Fruit fly (Drosophila melanogaster) whole organism, embryonic: ENCODE results near the gene CG33331.

Experiments
- B-H1 ChIP-seq: fragments of 200-800 bp; sonication (Bioruptor generic); IDR thresholded peaks from 3 replicates; pipeline ENCODE4 v1.3.6; 2022; ENCODE audit warnings: missing biosample characterization, missing genetic modification characterization
- C15 ChIP-seq: fragments of 200-800 bp; sonication (Bioruptor generic); IDR thresholded peaks from 3 replicates; pipeline ENCODE4 v1.3.6; 2022; ENCODE audit warnings: missing biosample characterization, missing genetic modification characterization
- CG10147 ChIP-seq: fragments of 200-800 bp; sonication (Bioruptor generic); optimal IDR thresholded peaks from 2 replicates; lab custom pipeline; 2019; ENCODE audit warnings: missing biosample characterization, mild to moderate bottlenecking, missing genetic modification characterization, moderate library complexity
- CG10979 ChIP-seq: fragments of 200-800 bp; sonication (Bioruptor generic); optimal IDR thresholded peaks from 2 replicates; lab custom pipeline; 2018; ENCODE audit warnings: missing biosample characterization, mild to moderate bottlenecking, missing genetic modification characterization, moderate library complexity
- CG11504 ChIP-seq: fragments of 200-800 bp; sonication (Bioruptor generic); optimal IDR thresholded peaks from 3 replicates; lab custom pipeline; 2019; ENCODE audit warnings: missing biosample characterization, mild to moderate bottlenecking, missing genetic modification characterization, moderate library complexity
- CG12219 ChIP-seq: fragments of 200-800 bp; sonication (Bioruptor generic); optimal IDR thresholded peaks from 3 replicates; lab custom pipeline; 2018; ENCODE audit warnings: missing biosample characterization, mild to moderate bottlenecking, missing genetic modification characterization
- CG12236 ChIP-seq: fragments of 200-800 bp; sonication (Bioruptor generic); optimal IDR thresholded peaks from 2 replicates; lab custom pipeline; 2016; ENCODE audit warnings: missing biosample characterization, missing genetic modification characterization
- CG13296 ChIP-seq: fragments of 200-800 bp; sonication (Bioruptor generic); optimal IDR thresholded peaks from 3 replicates; lab custom pipeline; 2018; ENCODE audit warnings: missing biosample characterization, mild to moderate bottlenecking, missing genetic modification characterization
- CG13894 ChIP-seq: fragments of 200-800 bp; sonication (Bioruptor generic); optimal IDR thresholded peaks from 3 replicates; lab custom pipeline; 2018; ENCODE audit warnings: missing biosample characterization, mild to moderate bottlenecking, missing genetic modification characterization, moderate library complexity
- CG15073 ChIP-seq: fragments of 200-800 bp; sonication (Bioruptor generic); optimal IDR thresholded peaks from 2 replicates; lab custom pipeline; 2016; ENCODE audit warnings: missing biosample characterization, missing genetic modification characterization
- CG15696 ChIP-seq: fragments of 200-800 bp; sonication (Bioruptor generic); optimal IDR thresholded peaks from 2 replicates; lab custom pipeline; 2019; ENCODE audit warnings: missing biosample characterization, mild to moderate bottlenecking, missing genetic modification characterization, moderate library complexity
- CG16815 ChIP-seq: fragments of 200-800 bp; sonication (Bioruptor generic); optimal IDR thresholded peaks from 3 replicates; lab custom pipeline; 2017; ENCODE audit warnings: missing biosample characterization, mild to moderate bottlenecking, missing genetic modification characterization
- CG2120 ChIP-seq: fragments of 200-800 bp; sonication (Bioruptor generic); optimal IDR thresholded peaks from 3 replicates; lab custom pipeline; 2016; ENCODE audit warnings: missing biosample characterization, missing genetic modification characterization
- CG2889 ChIP-seq: fragments of 200-800 bp; sonication (Bioruptor generic); IDR thresholded peaks from 3 replicates; pipeline ENCODE4 v1.3.6; 2022; ENCODE audit warnings: missing biosample characterization, missing genetic modification characterization
- CG3065 ChIP-seq: fragments of 200-800 bp; sonication (Bioruptor generic); optimal IDR thresholded peaks from 2 replicates; lab custom pipeline; 2016; ENCODE audit warnings: missing biosample characterization, missing genetic modification characterization
- CG34422 ChIP-seq: fragments of 200-800 bp; sonication (Bioruptor generic); IDR thresholded peaks from 3 replicates; pipeline ENCODE4 v1.3.6; 2022; ENCODE audit warnings: missing biosample characterization, missing genetic modification characterization
- CG6272 ChIP-seq: fragments of 200-800 bp; sonication (Bioruptor generic); IDR thresholded peaks from 2 replicates; pipeline ENCODE4 v1.3.6; 2022; ENCODE audit warnings: missing biosample characterization, missing genetic modification characterization
- CG6689 ChIP-seq: fragments of 200-800 bp; sonication (Bioruptor generic); IDR thresholded peaks from 2 replicates; pipeline ENCODE4 v1.3.6; 2022; ENCODE audit warnings: missing biosample characterization, missing genetic modification characterization
- Chrac-16 ChIP-seq: fragments of 200-800 bp; sonication (Bioruptor generic); optimal IDR thresholded peaks from 3 replicates; lab custom pipeline; 2016; ENCODE audit warnings: missing biosample characterization, missing genetic modification characterization
- D19A ChIP-seq: fragments of 200-800 bp; optimal IDR thresholded peaks from 3 replicates; lab custom pipeline; 2019; ENCODE audit warnings: missing biosample characterization, mild to moderate bottlenecking, missing genetic modification characterization, moderate library complexity
- D19B ChIP-seq: fragments of 200-800 bp; sonication (Bioruptor generic); optimal IDR thresholded peaks from 2 replicates; lab custom pipeline; 2017; ENCODE audit warnings: missing biosample characterization, mild to moderate bottlenecking, missing genetic modification characterization
- Doc2 ChIP-seq: fragments of 200-800 bp; sonication (Bioruptor generic); IDR thresholded peaks from 2 replicates; pipeline ENCODE4 v1.3.6; 2022; ENCODE audit warnings: missing biosample characterization, missing genetic modification characterization
- Doc3 ChIP-seq: fragments of 200-800 bp; sonication (Bioruptor generic); IDR thresholded peaks from 3 replicates; pipeline ENCODE4 v1.3.6; 2022; ENCODE audit warnings: missing biosample characterization, missing genetic modification characterization; ENCODE audit not compliant: partially characterized antibody
- E2f1 ChIP-seq: fragments of 200-800 bp; sonication (Bioruptor generic); IDR thresholded peaks from 2 replicates; pipeline ENCODE4 v1.3.6; 2022; ENCODE audit warnings: missing biosample characterization, missing genetic modification characterization
- GATAe ChIP-seq: fragments of 200-800 bp; sonication (Bioruptor generic); conservative IDR thresholded peaks from 2 replicates; pipeline ENCODE4 v1.3.6; 2022; ENCODE audit warnings: missing biosample characterization, missing genetic modification characterization
- HmgZ ChIP-seq: fragments of 200-800 bp; sonication (Bioruptor generic); optimal IDR thresholded peaks from 2 replicates; lab custom pipeline; 2018; ENCODE audit warnings: missing biosample characterization, mild to moderate bottlenecking, missing genetic modification characterization
- Hsf ChIP-seq: fragments of 200-800 bp; sonication (Bioruptor generic); optimal IDR thresholded peaks from 3 replicates; lab custom pipeline; 2016; ENCODE audit warnings: missing biosample characterization, missing genetic modification characterization
- Lhr ChIP-seq: fragments of 200-800 bp; sonication (Bioruptor generic); optimal IDR thresholded peaks from 3 replicates; lab custom pipeline; 2017; ENCODE audit warnings: mild to moderate bottlenecking, missing biosample characterization, missing genetic modification reagents, missing genetic modification characterization
- Neu2 ChIP-seq: fragments of 200-800 bp; sonication (Bioruptor generic); optimal IDR thresholded peaks from 3 replicates; lab custom pipeline; 2016; ENCODE audit warnings: missing biosample characterization, missing genetic modification characterization, borderline replicate concordance
- NfI ChIP-seq: fragments of 200-800 bp; sonication (Bioruptor generic); optimal IDR thresholded peaks from 3 replicates; lab custom pipeline; 2018; ENCODE audit warnings: missing biosample characterization, mild to moderate bottlenecking, missing genetic modification characterization, moderate library complexity
- Oli ChIP-seq: fragments of 200-800 bp; sonication (Bioruptor generic); optimal IDR thresholded peaks from 2 replicates; lab custom pipeline; 2018; ENCODE audit warnings: missing biosample characterization, mild to moderate bottlenecking, missing genetic modification characterization, moderate library complexity
- Scr ChIP-seq: fragments of 200-800 bp; sonication (Bioruptor generic); IDR thresholded peaks from 2 replicates; pipeline ENCODE4 v1.3.6; 2022; ENCODE audit warnings: missing biosample characterization, missing genetic modification characterization; ENCODE audit not compliant: partially characterized antibody
- Spps ChIP-seq: fragments of 200-800 bp; sonication (Bioruptor generic); optimal IDR thresholded peaks from 2 replicates; lab custom pipeline; 2018; ENCODE audit warnings: missing biosample characterization, mild to moderate bottlenecking, missing genetic modification characterization
- Sry-β ChIP-seq: fragments of 200-800 bp; sonication (Bioruptor generic); optimal IDR thresholded peaks from 2 replicates; lab custom pipeline; 2018; ENCODE audit warnings: missing biosample characterization, mild to moderate bottlenecking, missing genetic modification characterization, moderate library complexity
- Ssrp ChIP-seq: fragments of 200-800 bp; sonication (Bioruptor generic); optimal IDR thresholded peaks from 2 replicates; lab custom pipeline; 2018; ENCODE audit warnings: missing biosample characterization, mild to moderate bottlenecking, missing genetic modification characterization, moderate library complexity
- Stat92E ChIP-seq, 3 experiments: fragments of >200 bp in 2 of 3; fragments of 200-800 bp in 1 of 3; sonication (Bioruptor generic) in 1 of 3; optimal IDR thresholded peaks; 2 replicates each; lab custom pipeline; 2017 to 2019; ENCODE audit warnings: missing biosample characterization in 3 of 3, missing genetic modification characterization in 3 of 3, mild to moderate bottlenecking in 1 of 3, moderate library complexity in 1 of 3
- TFAM ChIP-seq: fragments of 200-800 bp; sonication (Bioruptor generic); optimal IDR thresholded peaks from 2 replicates; lab custom pipeline; 2017; ENCODE audit warnings: missing biosample characterization, missing genetic modification characterization, inconsistent platforms
- ac ChIP-seq: fragments of 200-800 bp; sonication (Bioruptor generic); optimal IDR thresholded peaks from 3 replicates; lab custom pipeline; 2017; ENCODE audit warnings: missing biosample characterization, mild to moderate bottlenecking, missing genetic modification characterization
- bowl ChIP-seq: fragments of 200-800 bp; sonication (Bioruptor generic); IDR thresholded peaks from 2 replicates; pipeline ENCODE4 v1.3.6; 2022; ENCODE audit warnings: missing biosample characterization, missing genetic modification characterization
- cas ChIP-seq: fragments of 200-800 bp; sonication (Bioruptor generic); IDR thresholded peaks from 2 replicates; pipeline ENCODE4 v1.3.6; 2022; ENCODE audit warnings: missing biosample characterization, missing genetic modification characterization
- inv ChIP-seq: fragments of 200-800 bp; sonication (Bioruptor generic); IDR thresholded peaks from 2 replicates; pipeline ENCODE4 v1.3.6; 2022; ENCODE audit warnings: missing biosample characterization, missing genetic modification characterization; ENCODE audit not compliant: partially characterized antibody
- lmd ChIP-seq: fragments of 200-800 bp; sonication (Bioruptor generic); IDR thresholded peaks from 2 replicates; pipeline ENCODE4 v1.3.6; 2022; ENCODE audit warnings: missing biosample characterization, missing genetic modification characterization
- lola ChIP-seq, 3 experiments: fragments of >200 bp in 2 of 3; fragments of 200-800 bp in 1 of 3; sonication (Bioruptor generic) in 1 of 3; optimal IDR thresholded peaks; 2 replicates each; lab custom pipeline; 2017 to 2019; ENCODE audit warnings: missing biosample characterization in 3 of 3, missing genetic modification characterization in 3 of 3, mild to moderate bottlenecking in 1 of 3, moderate library complexity in 1 of 3
- luna ChIP-seq: fragments of 200-800 bp; sonication (Bioruptor generic); optimal IDR thresholded peaks from 2 replicates; lab custom pipeline; 2016; ENCODE audit warnings: missing biosample characterization, missing genetic modification characterization
- nerfin-1 ChIP-seq: fragments of 200-800 bp; sonication (Bioruptor generic); optimal IDR thresholded peaks from 3 replicates; lab custom pipeline; 2019; ENCODE audit warnings: missing biosample characterization, mild to moderate bottlenecking, missing genetic modification characterization, moderate library complexity
- org-1 ChIP-seq: fragments of 200-800 bp; sonication (Bioruptor generic); optimal IDR thresholded peaks from 2 replicates; lab custom pipeline; 2017; ENCODE audit warnings: missing biosample characterization, missing genetic modification characterization
- psq ChIP-seq: fragments of 200-800 bp; sonication (Bioruptor generic); optimal IDR thresholded peaks from 2 replicates; lab custom pipeline; 2017; ENCODE audit warnings: missing biosample characterization, missing genetic modification characterization
- ro ChIP-seq: fragments of 200-800 bp; sonication (Bioruptor generic); IDR thresholded peaks from 2 replicates; pipeline ENCODE4 v1.3.6; 2022; ENCODE audit warnings: missing biosample characterization, missing genetic modification characterization
- trh ChIP-seq: fragments of 200-800 bp; sonication (Bioruptor generic); optimal IDR thresholded peaks from 2 replicates; lab custom pipeline; 2016; ENCODE audit warnings: missing biosample characterization, missing genetic modification characterization
- tup ChIP-seq: fragments of 200-800 bp; sonication (Bioruptor generic); optimal IDR thresholded peaks from 2 replicates; lab custom pipeline; 2016; ENCODE audit warnings: missing biosample characterization, mild to moderate bottlenecking, missing genetic modification characterization, moderate library complexity
- wek ChIP-seq: fragments of 200-800 bp; sonication (Bioruptor generic); optimal IDR thresholded peaks from 3 replicates; lab custom pipeline; 2018; ENCODE audit warnings: missing biosample characterization, mild to moderate bottlenecking, missing genetic modification characterization, moderate library complexity

The CG33331 gene

dm6 chr3R:14853767-14854191, 32.5 kb upstream of the CG33331 start (continued):
- TF ChIP-seq CG15696 (tag; lab: Kevin White, UChicago) (no peak), ro (GFP tag; lab: Robert Waterston, UW) (no peak), CG15073 (GFP tag; lab: Kevin White, UChicago) (no peak), trh (GFP tag; lab: Kevin White, UChicago) (no peak), CG12236 (GFP tag; lab: Kevin White, UChicago) (no peak), NfI (GFP tag; lab: Kevin White, UChicago) (peak; percentile 19), CG6689 (GFP tag; lab: Robert Waterston, UW) (no peak), Spps (tag; lab: Kevin White, UChicago) (peak; percentile 10), lmd (no peak), Chrac-16 (GFP tag; lab: Kevin White, UChicago) (no peak), Ssrp (no peak), D19B (GFP tag; lab: Kevin White, UChicago) (no peak), CG12219 (GFP tag; lab: Kevin White, UChicago) (peak; percentile 67), GATAe (GFP tag; lab: Robert Waterston, UW) (no peak; the same call in 1 of the 2 replicates), E2f1 (no peak), B-H1 (GFP tag; lab: Robert Waterston, UW) (no peak), psq (GFP tag; lab: Kevin White, UChicago) (no peak), lola (GFP tag; optimal IDR thresholded peaks at IDR 0.05; lab: Kevin White, UChicago) (no peak), Scr (GFP tag; lab: Robert Waterston, UW) (no peak), inv (GFP tag; lab: Robert Waterston, UW) (no peak), CG10979 (tag; lab: Kevin White, UChicago) (peak; percentile 30), org-1 (GFP tag; lab: Kevin White, UChicago) (peak; percentile 9), HmgZ (tag; lab: Kevin White, UChicago) (peak; percentile 71), Doc2 (GFP tag; lab: Robert Waterston, UW) (no peak), CG13296 (peak; percentile 64), C15 (GFP tag; lab: Robert Waterston, UW) (no peak), CG11504 (tag; lab: Kevin White, UChicago) (no peak), nerfin-1 (no peak), D19A (tag; lab: Kevin White, UChicago) (no peak), Sry-β (GFP tag; lab: Kevin White, UChicago) (no peak), cas (GFP tag; lab: Robert Waterston, UW) (peak; percentile 71; the same call in 1 of the 2 replicates), Stat92E (GFP tag; optimal IDR thresholded peaks at IDR 0.05; lab: Kevin White, UChicago) (peak in 1 of 3 experiments; percentile 63), bowl (no peak), Lhr (GFP tag; lab: Kevin White, UChicago) (no peak), CG3065 (no peak), CG34422 (GFP tag; lab: Robert Waterston, UW) (no peak), Oli (tag; lab: Kevin White, UChicago) (no peak), CG10147 (GFP tag; lab: Kevin White, UChicago) (no peak), Hsf (peak; percentile 24), luna (GFP tag; lab: Kevin White, UChicago) (peak; percentile 24), Neu2 (no peak), wek (peak; percentile 59), CG2120 (GFP tag; lab: Kevin White, UChicago) (peak; percentile 49), Doc3 (GFP tag; lab: Robert Waterston, UW) (no peak), tup (GFP tag; lab: Kevin White, UChicago) (no peak), TFAM (GFP tag; lab: Kevin White, UChicago) (no peak), CG16815 (no peak), CG2889 (GFP tag; lab: Robert Waterston, UW) (no peak), ac (GFP tag; lab: Kevin White, UChicago) (no peak), CG6272 (GFP tag; lab: Robert Waterston, UW) (no peak), CG13894 (tag; lab: Kevin White, UChicago) (peak; percentile 66)
